Fruit fly (Drosophila melanogaster) ovary, adult (tissue): Measurements from ENCODE around the gene snsl.

ENCODE experiments used
- CG17801 ChIP-seq: fragments of 200-800 bp; optimal IDR thresholded peaks from 2 replicates; lab custom pipeline; 2019; ENCODE audit warnings: missing biosample characterization, mild to moderate bottlenecking, missing genetic modification characterization, moderate library complexity; ENCODE audit not compliant: partially characterized antibody

The snsl gene

dm6 chr2L:4906546-4907250 is at the start of gene snsl:
Gene snsl (minus strand): TSS chr2L:4906762.
- TF ChIP-seq CG17801 (GFP tag; lab: Kevin White, UChicago) = peak; percentile 64

- no peak for TF ChIP-seq CG17801 (GFP tag; lab: Kevin White, UChicago)
Observed at dm6 chr2L:4955094-4955823, 48.7 kb upstream of the snsl start, which contains the start of the genes Jon25Bi and Marcal1. Gene Jon25Bi (minus strand): TSS chr2L:4955144. Gene Marcal1 (plus strand): TSS chr2L:4955509.

dm6 chr2L:4953086-4953570 is 46.6 kb upstream of the snsl start, which contains the start of gene Jon25Bii:
Gene Jon25Bii (minus strand): TSS chr2L:4953136.
- no peak for TF ChIP-seq CG17801 (GFP tag; lab: Kevin White, UChicago)

DNA sequence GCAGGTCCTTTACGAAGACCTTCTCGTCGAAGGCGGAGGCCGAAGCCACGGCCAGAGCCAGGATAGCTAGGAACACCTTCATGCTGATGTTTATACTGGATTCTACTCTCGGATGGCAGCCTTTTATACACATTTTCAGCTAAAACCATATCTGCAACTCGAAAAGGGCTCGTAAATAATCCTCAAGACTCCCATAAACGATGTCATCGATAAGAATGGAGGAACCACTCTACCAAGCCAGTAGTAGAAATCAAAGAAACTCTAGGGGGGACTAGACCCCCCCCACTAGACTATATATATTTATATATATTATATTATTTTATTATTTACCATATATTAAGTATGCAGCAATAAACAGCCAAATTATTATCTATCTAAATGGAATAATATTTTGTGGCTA is 44.1 kb upstream of the snsl start, which contains the start of gene Jon25Biii:
Gene Jon25Biii (minus strand): TSS at position 101 of the 400 bp plus-strand sequence.
- no peak for TF ChIP-seq CG17801 (GFP tag; lab: Kevin White, UChicago)

- no peak for TF ChIP-seq CG17801 (GFP tag; lab: Kevin White, UChicago)
Observed at dm6 chr2L:4949453-4950045, 43.0 kb upstream of the snsl start, which contains the start of gene jet. Gene jet (minus strand): TSS chr2L:4949784.

- TF ChIP-seq CG17801 (GFP tag; lab: Kevin White, UChicago) = peak; percentile 98
Observed at dm6 chr2L:4945300-4945699, 38.7 kb upstream of the snsl start, which contains the start of the genes mRpL24 and betaggt-I. Gene mRpL24 (minus strand): TSS chr2L:4945361. Gene betaggt-I (plus strand): TSS chr2L:4945579.

dm6 chr2L:4942257-4942792 is 35.8 kb upstream of the snsl start, which contains the start of gene synr:
Gene synr (plus strand): TSS chr2L:4942742.
- TF ChIP-seq CG17801 (GFP tag; lab: Kevin White, UChicago) = no peak

- TF ChIP-seq CG17801 (GFP tag; lab: Kevin White, UChicago) = no peak
Observed at dm6 chr2L:4937060-4937459, 30.5 kb upstream of the snsl start, which contains the start of gene Sgs1. Gene Sgs1 (plus strand): TSS chr2L:4937409.

dm6 chr2L:4936325-4936869 is 29.8 kb upstream of the snsl start, which contains the start of gene hoe2:
Gene hoe2 (minus strand): TSS chr2L:4936450.
- TF ChIP-seq CG17801 (GFP tag; lab: Kevin White, UChicago) = no peak

- TF ChIP-seq CG17801 (GFP tag; lab: Kevin White, UChicago) = no peak
Observed at dm6 chr2L:4932284-4932683, 25.7 kb upstream of the snsl start, which contains the start of gene hoe1. Gene hoe1 (minus strand): TSS chr2L:4932384.

DNA sequence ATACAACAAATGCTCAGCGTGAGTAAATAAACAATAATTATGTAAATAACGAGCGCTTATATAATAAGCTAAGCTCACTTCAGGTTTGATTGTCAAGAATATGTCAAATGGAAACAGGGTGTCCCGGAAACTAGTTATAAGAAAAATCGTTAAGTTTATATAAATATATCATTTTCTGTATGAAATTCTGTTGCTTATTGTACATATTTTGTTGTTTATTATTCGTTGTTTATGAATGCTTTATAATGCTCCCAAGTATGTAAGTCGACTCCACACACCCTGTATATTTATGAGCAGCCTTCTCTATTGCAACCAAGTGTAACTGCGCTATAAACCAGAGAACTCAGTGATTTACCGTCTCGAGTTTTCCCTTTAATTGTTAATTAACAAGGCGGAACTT is 24.0 kb upstream of the snsl start:
- no peak for TF ChIP-seq CG17801 (GFP tag; lab: Kevin White, UChicago)

DNA sequence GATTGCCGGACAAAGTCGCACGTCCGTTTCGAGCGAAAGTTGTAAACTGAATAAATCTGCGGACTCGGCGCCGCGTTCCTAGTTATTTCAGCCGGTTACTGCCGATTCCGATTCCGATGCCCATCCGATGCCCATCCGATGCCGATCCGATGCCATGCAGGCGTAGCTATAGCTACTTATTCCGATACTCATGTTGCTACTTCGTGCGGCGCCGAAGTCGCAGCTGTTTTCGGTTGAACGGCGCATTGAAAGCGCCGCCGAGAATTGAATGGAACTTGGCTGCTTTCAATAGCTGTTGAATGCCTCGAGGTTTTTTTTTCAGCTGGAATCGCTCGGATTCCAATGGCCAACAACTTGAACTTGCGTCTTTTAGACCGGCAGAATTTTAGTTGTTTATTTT is 21.8 kb upstream of the snsl start:
- no peak for TF ChIP-seq CG17801 (GFP tag; lab: Kevin White, UChicago)

DNA sequence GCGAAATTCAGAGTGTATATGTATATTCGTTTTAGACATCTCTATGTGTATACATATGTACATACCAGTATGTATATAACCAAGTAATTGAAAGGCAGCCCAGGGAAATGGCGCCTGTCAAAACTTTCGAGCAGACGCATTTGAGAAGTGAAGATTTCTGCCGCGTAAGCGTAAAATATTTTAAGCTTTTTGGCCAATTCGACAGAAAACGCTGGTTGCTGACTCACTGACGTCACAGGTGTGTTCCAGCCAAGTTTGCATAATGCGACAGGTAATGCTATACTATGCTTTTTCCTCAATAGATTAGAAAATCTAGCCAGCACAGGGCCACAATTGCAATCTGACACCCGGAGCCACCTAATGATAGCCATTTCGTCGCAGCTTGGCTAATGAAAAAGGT is 10.2 kb upstream of the snsl start:
- no peak for TF ChIP-seq CG17801 (GFP tag; lab: Kevin White, UChicago)

dm6 chr2L:4915715-4916153 is 9.2 kb upstream of the snsl start:
- TF ChIP-seq CG17801 (GFP tag; lab: Kevin White, UChicago) = peak; percentile 99
